Fruit fly (Drosophila melanogaster): Measurements from ENCODE around the gene CG42327.

Gene CG42327

DNA sequence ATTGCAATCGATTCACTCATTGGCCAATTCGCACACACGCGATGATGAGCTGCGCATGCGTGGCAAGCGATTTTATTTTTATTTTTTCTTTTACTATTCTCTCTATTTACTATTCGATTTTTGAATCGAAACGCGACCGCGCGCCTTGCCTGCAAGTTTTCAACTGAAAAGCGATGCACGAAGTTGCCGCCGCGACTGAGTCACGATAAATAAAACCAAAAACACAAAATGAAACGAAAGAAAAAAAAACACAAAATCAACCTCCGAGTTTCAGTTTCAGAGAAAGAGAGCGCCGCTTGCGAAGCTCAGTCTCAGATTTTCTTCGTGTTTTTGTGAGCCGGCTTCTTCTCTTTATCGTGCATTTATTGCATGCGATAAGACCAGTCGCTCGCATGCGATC, 9.1 kb upstream of the CG42327 start (continued):
- TF ChIP-seq eg (GFP tag; IDR thresholded peaks at IDR 0.05) (peak; percentile 87), Sox15 (GFP tag; optimal IDR thresholded peaks at IDR 0.05) (no peak), achi (GFP tag; optimal IDR thresholded peaks at IDR 0.05) (peak; percentile 18), spab (GFP tag; optimal IDR thresholded peaks at IDR 0.05) (peak; percentile 78), CG6276 (GFP tag; optimal IDR thresholded peaks at IDR 0.05) (peak; percentile 80), Sox102F (GFP tag; optimal IDR thresholded peaks at IDR 0.05) (peak; percentile 25), CG3032 (tag; optimal IDR thresholded peaks at IDR 0.05) (peak; percentile 47), CG11294 (GFP tag; IDR thresholded peaks at IDR 0.05) (no peak; the same call in 1 of the 2 replicates), Hr38 (GFP tag; optimal IDR thresholded peaks at IDR 0.05) (no peak), Sox14 (GFP tag; optimal IDR thresholded peaks at IDR 0.05) (peak; percentile 9), CG6808 (GFP tag; optimal IDR thresholded peaks at IDR 0.05) (peak; percentile 92), Blimp-1 (GFP tag; optimal IDR thresholded peaks at IDR 0.05) (peak; percentile 20), topi (GFP tag; optimal IDR thresholded peaks at IDR 0.05) (peak; percentile 29), fd59A (GFP tag; optimal IDR thresholded peaks at IDR 0.05) (no peak), Ets21C (GFP tag; optimal IDR thresholded peaks at IDR 0.05) (no peak), Lpt (GFP tag; optimal IDR thresholded peaks at IDR 0.05) (peak; percentile 55)

- TF ChIP-seq eg (GFP tag; IDR thresholded peaks at IDR 0.05) (0 out of 3 replicates have a peak, but pooled peaks have one; percentile 32), Eip78C (GFP tag) (peak; percentile 4), Smox (GFP tag; optimal IDR thresholded peaks at IDR 0.05) (no peak), CG6163 (GFP tag; IDR thresholded peaks at IDR 0.05) (0 out of 3 replicates have a peak, but pooled peaks have one; percentile 29), CG11902 (GFP tag; optimal IDR thresholded peaks at IDR 0.05) (no peak), svp (GFP tag) (peak; percentile 12), Eip93F (GFP tag; optimal IDR thresholded peaks at IDR 0.05) (peak; percentile 51)
Observed at dm6 chr3R:11648356-11649355, 7.3 kb upstream of the CG42327 start.

DNA sequence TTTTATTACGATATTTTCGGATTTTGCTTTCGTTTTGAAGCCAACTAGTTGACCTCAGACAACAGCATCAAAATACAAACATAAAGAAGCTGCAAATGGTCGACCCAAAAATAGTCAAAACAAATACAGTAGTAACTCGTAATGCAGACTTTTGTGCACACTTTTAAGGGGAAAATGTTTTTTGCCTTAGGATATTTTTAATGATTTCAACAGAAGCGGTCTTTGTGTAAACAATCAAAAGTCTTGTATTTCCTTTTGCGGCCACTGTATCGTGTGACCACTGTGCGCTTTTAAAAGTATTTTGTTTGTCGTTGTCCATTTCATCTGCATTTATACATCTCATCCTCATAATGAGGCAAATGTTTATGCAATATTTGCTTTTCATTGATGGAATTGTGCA, 6.5 kb upstream of the CG42327 start:
- TF ChIP-seq cyc (GFP tag; optimal IDR thresholded peaks at IDR 0.05) (peak; percentile 94), vri (GFP tag; optimal IDR thresholded peaks at IDR 0.05) (peak; percentile 73), CG6276 (GFP tag; optimal IDR thresholded peaks at IDR 0.05) (peak; percentile 77), salr (GFP tag; optimal IDR thresholded peaks at IDR 0.05) (peak; percentile 66 to 71), CG6854 (GFP tag; optimal IDR thresholded peaks at IDR 0.05) (peak; percentile 52), CG11902 (GFP tag; optimal IDR thresholded peaks at IDR 0.05) (peak; percentile 89), CG31627 (GFP tag; optimal IDR thresholded peaks at IDR 0.05) (peak; percentile 94), Hr4 (GFP tag; optimal IDR thresholded peaks at IDR 0.05) (peak; percentile 93), CG10669 (GFP tag; optimal IDR thresholded peaks at IDR 0.05) (peak; percentile 80), Eip75B (GFP tag; optimal IDR thresholded peaks at IDR 0.05) (peak; percentile 82), CG7368 (GFP tag; optimal IDR thresholded peaks at IDR 0.05) (peak; percentile 87), acj6 (GFP tag; optimal IDR thresholded peaks at IDR 0.05) (peak; percentile 90), svp (GFP tag) (peak; percentile 94), pdm3 (GFP tag; optimal IDR thresholded peaks at IDR 0.05) (peak; percentile 91), Lpt (GFP tag; optimal IDR thresholded peaks at IDR 0.05) (peak; percentile 73), eg (GFP tag; IDR thresholded peaks at IDR 0.05) (peak; percentile 94), esn (GFP tag; optimal IDR thresholded peaks at IDR 0.05) (peak; percentile 88), CG1621 (tag; optimal IDR thresholded peaks at IDR 0.05) (peak; percentile 66), CG32006 (GFP tag; optimal IDR thresholded peaks at IDR 0.05) (peak; percentile 86), Ets96B (tag; optimal IDR thresholded peaks at IDR 0.05) (peak; percentile 70), Smox (GFP tag; optimal IDR thresholded peaks at IDR 0.05) (peak; percentile 85), CG3032 (tag; optimal IDR thresholded peaks at IDR 0.05) (peak; percentile 77), Hr39 (GFP tag; optimal IDR thresholded peaks at IDR 0.05) (peak; percentile 95), fkh (GFP tag; optimal IDR thresholded peaks at IDR 0.05) (peak; percentile 68), ss (GFP tag; optimal IDR thresholded peaks at IDR 0.05) (peak in 1 of 2 experiments; percentile 53), CG9139 (GFP tag; optimal IDR thresholded peaks at IDR 0.05) (peak; percentile 37), Blimp-1 (GFP tag; optimal IDR thresholded peaks at IDR 0.05) (peak; percentile 74), achi (GFP tag; optimal IDR thresholded peaks at IDR 0.05) (peak; percentile 84), spab (GFP tag; optimal IDR thresholded peaks at IDR 0.05) (peak; percentile 55), Eip93F (GFP tag; optimal IDR thresholded peaks at IDR 0.05) (no peak), Sox15 (GFP tag; optimal IDR thresholded peaks at IDR 0.05) (peak; percentile 90), net (GFP tag; optimal IDR thresholded peaks at IDR 0.05) (peak; percentile 86), Eip78C (GFP tag) (peak; percentile 95), CG6808 (GFP tag; optimal IDR thresholded peaks at IDR 0.05) (peak; percentile 73), CG8119 (GFP tag; IDR thresholded peaks at IDR 0.05) (peak; percentile 81), Sox102F (GFP tag; optimal IDR thresholded peaks at IDR 0.05) (peak; percentile 88)
